Worm (Caenorhabditis elegans): Measurements from ENCODE around the gene dpy-21.

DNA sequence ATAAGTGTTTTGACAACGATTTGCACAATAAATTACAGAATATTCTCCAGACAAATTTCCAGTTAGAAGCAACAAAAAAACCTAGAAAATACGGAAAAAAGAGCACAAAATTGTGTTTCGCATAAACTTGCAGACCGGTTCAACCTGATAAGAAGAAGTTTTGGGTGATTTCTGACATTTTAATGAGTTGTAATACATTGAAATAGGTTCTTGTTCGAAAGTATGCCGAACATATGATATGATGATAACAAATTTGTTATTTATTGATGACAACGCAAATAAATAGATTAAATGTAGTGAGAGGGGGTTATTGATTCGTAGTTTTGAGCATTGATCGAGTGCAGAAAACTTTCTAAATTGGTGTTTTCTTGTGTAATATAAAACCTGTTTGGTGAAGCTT, 57.7 kb downstream of the dpy-21 start:
- no peak for TF ChIP-seq dao-5 (tag; optimal IDR thresholded peaks at IDR 0.05)
- TF ChIP-seq W03F9.2 (tag; optimal IDR thresholded peaks at IDR 0.05) = no peak

All from whole organism, L4/young adult.